Worm (Caenorhabditis elegans): ENCODE measurements around the gene F16G10.7.

DNA sequence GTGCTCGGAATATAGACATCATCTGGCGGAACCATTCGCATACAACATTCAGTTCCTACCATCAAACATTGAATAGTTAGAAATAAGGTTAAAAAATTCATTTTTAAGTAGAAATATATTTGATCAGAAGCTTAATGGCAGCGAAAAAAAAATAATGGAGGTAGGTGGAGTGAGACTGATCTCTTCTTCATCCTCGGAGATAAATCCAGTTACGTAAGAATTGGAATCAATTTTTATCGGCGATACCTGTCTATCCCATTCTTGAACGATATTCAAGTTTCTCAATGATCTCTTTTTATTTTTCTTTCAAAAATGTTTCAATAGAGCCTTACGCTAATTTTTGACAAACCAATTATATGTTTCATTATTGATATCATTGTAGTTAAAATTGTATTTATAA lies 5.4 kb upstream of the F16G10.7 start, which contains the start of gene F16G10.9:
- no peak for TF ChIP-seq him-1 (tag; optimal IDR thresholded peaks at IDR 0.05)
- no peak for TF ChIP-seq W03F9.2 (tag; optimal IDR thresholded peaks at IDR 0.05)
